Fruit fly (Drosophila melanogaster): ENCODE results near the gene CG31954.

Gene CG31954

dm6 chr2L:3548879-3549278, 39.0 kb upstream of the CG31954 start (continued):
- TF ChIP-seq GATAe (GFP tag; conservative IDR thresholded peaks at IDR 0.05) (no peak), fd96Cb (tag; optimal IDR thresholded peaks at IDR 0.05) (no peak), fu2 (GFP tag; optimal IDR thresholded peaks at IDR 0.05) (no peak), pho (GFP tag; optimal IDR thresholded peaks at IDR 0.05) (no peak), CG7745 (tag; optimal IDR thresholded peaks at IDR 0.05) (peak; percentile 45), sob (GFP tag; IDR thresholded peaks at IDR 0.05) (no peak), CG3281 (GFP tag; optimal IDR thresholded peaks at IDR 0.05) (no peak), ab (GFP tag; optimal IDR thresholded peaks at IDR 0.05) (no peak), az2 (GFP tag; optimal IDR thresholded peaks at IDR 0.05) (no peak), lov (optimal IDR thresholded peaks at IDR 0.05) (no peak), lov (GFP tag; IDR thresholded peaks at IDR 0.05) (no peak), CG1832 (GFP tag; optimal IDR thresholded peaks at IDR 0.05) (no peak), insv (GFP tag; optimal IDR thresholded peaks at IDR 0.05) (no peak), CG6654 (GFP tag; optimal IDR thresholded peaks at IDR 0.05) (no peak), HLH3B (GFP tag; IDR thresholded peaks at IDR 0.05) (no peak), hkb (optimal IDR thresholded peaks at IDR 0.05) (no peak), hkb (GFP tag; IDR thresholded peaks at IDR 0.05) (no peak), CG10543 (GFP tag; optimal IDR thresholded peaks at IDR 0.05) (no peak), C15 (GFP tag; IDR thresholded peaks at IDR 0.05) (no peak), Bdp1 (GFP tag; optimal IDR thresholded peaks at IDR 0.05) (no peak), Camta (GFP tag; optimal IDR thresholded peaks at IDR 0.05) (no peak), CG32767 (GFP tag; IDR thresholded peaks at IDR 0.05) (no peak), tap (tag; optimal IDR thresholded peaks at IDR 0.05) (no peak), CG18764 (GFP tag; optimal IDR thresholded peaks at IDR 0.05) (no peak), repo (GFP tag; optimal IDR thresholded peaks at IDR 0.05) (no peak), Sry-δ (GFP tag; optimal IDR thresholded peaks at IDR 0.05) (no peak), Adf1 (GFP tag; IDR thresholded peaks at IDR 0.05) (no peak), sens-2 (GFP tag; IDR thresholded peaks at IDR 0.05) (0 out of 2 replicates have a peak, but pooled peaks have one; percentile 12), nmo (GFP tag; optimal IDR thresholded peaks at IDR 0.05) (no peak), fd102C (GFP tag; optimal IDR thresholded peaks at IDR 0.05) (peak; percentile 84), sim (GFP tag; IDR thresholded peaks at IDR 0.05) (no peak), usp (GFP tag; optimal IDR thresholded peaks at IDR 0.05) (no peak), CG6689 (GFP tag; IDR thresholded peaks at IDR 0.05) (no peak), vvl (GFP tag; IDR thresholded peaks at IDR 0.05) (no peak), pzg (GFP tag; optimal IDR thresholded peaks at IDR 0.05) (no peak), nau (GFP tag; optimal IDR thresholded peaks at IDR 0.05) (no peak), BtbVII (GFP tag; optimal IDR thresholded peaks at IDR 0.05) (no peak), so (GFP tag; IDR thresholded peaks at IDR 0.05) (no peak), Taf1 (GFP tag; IDR thresholded peaks at IDR 0.05) (no peak), pnt (GFP tag; optimal IDR thresholded peaks at IDR 0.05) (no peak), ash1 (GFP tag; optimal IDR thresholded peaks at IDR 0.05) (no peak), org-1 (GFP tag; optimal IDR thresholded peaks at IDR 0.05) (peak; percentile 24), Dbx (GFP tag; IDR thresholded peaks at IDR 0.05) (no peak), ara (GFP tag; IDR thresholded peaks at IDR 0.05) (peak; percentile 48), CG15696 (tag; optimal IDR thresholded peaks at IDR 0.05) (peak; percentile 87), CG18262 (tag; optimal IDR thresholded peaks at IDR 0.05) (peak; percentile 8), sr (GFP tag; IDR thresholded peaks at IDR 0.05) (no peak), Lpt (GFP tag; optimal IDR thresholded peaks at IDR 0.05) (no peak), Sin3A (optimal IDR thresholded peaks at IDR 0.05) (no peak), fru (optimal IDR thresholded peaks at IDR 0.05) (no peak), Fer2 (tag; optimal IDR thresholded peaks at IDR 0.05) (no peak), dan (GFP tag; IDR thresholded peaks at IDR 0.05) (no peak), Mrtf (GFP tag; IDR thresholded peaks at IDR 0.05) (no peak), CG3726 (GFP tag; IDR thresholded peaks at IDR 0.05) (no peak), CG14050 (GFP tag; IDR thresholded peaks at IDR 0.05) (no peak)
